Fruit fly (Drosophila melanogaster): ENCODE data around the gene Usp7.

dm6 chrX:11993279-11993678 is 35.6 kb downstream of the Usp7 start:
- TF ChIP-seq fd59A (GFP tag; optimal IDR thresholded peaks at IDR 0.05) = no peak
- no peak for TF ChIP-seq vri (GFP tag; optimal IDR thresholded peaks at IDR 0.05)
- TF ChIP-seq CG16779 (tag; optimal IDR thresholded peaks at IDR 0.05) = no peak
- TF ChIP-seq Lpt (GFP tag; optimal IDR thresholded peaks at IDR 0.05) = no peak
- no peak for TF ChIP-seq net (GFP tag; optimal IDR thresholded peaks at IDR 0.05)
